Fruit fly (Drosophila melanogaster) whole organism: Measurements from ENCODE around the gene Dys.

Source experiments
- CG8478 ChIP-seq: fragments of >200 bp; optimal IDR thresholded peaks from 2 replicates; lab custom pipeline; 2018; ENCODE audit warnings: inconsistent platforms
- Dll ChIP-seq: fragments of >200 bp; optimal IDR thresholded peaks from 2 replicates; lab custom pipeline; 2017
- EcR ChIP-seq, 2 experiments: fragments of >200 bp; optimal IDR thresholded peaks; 2 replicates each; lab custom pipeline; 2017; ENCODE audit warnings: missing biosample characterization in 2 of 2, missing genetic modification characterization in 2 of 2, missing genetic modification reagents in 2 of 2
- pan ChIP-seq: fragments of >200 bp; optimal IDR thresholded peaks from 2 replicates; lab custom pipeline; 2017
- psq ChIP-seq: fragments of >200 bp; optimal IDR thresholded peaks from 2 replicates; lab custom pipeline; 2017
- usp ChIP-seq: fragments of >200 bp; optimal IDR thresholded peaks from 2 replicates; lab custom pipeline; 2017; ENCODE audit warnings: missing biosample characterization, missing genetic modification characterization, mixed read lengths

The Dys gene

DNA sequence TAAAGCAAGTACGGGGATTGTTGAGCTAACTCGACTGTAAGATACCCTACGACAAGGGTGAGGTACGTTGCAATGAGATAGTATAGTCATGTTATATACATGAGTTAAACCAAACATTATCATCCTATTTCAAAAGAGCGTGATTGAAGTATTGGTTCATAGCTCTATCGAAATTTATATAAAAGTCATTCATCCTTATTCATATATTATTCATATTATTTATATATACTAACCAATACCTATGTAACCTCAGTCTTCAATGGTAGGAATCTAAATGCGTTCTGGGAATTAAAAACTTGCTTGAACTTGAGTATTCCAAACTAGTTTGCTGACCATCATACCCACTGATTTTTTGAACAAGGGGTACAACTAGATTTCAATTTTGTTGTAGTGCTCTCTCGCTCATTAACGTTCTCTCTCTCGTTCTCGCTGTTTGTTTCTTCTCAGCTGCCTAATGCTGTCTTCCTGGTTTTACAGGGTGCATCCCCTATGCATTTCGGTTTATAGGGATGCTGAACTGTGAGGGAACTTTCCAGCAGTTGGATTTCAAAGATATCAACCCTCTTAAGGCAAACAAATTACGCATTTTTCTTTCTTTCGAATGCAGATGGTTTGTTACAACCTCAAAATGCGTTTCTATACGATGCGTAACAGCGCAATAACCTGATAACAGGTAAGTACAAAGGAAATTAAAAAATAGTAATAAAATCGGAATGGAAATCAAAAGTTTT lies 167.1 kb downstream of the Dys start:
- TF ChIP-seq psq (lab: Kevin White, UChicago), result no peak
- no peak for TF ChIP-seq Dll
- TF ChIP-seq pan (lab: Kevin White, UChicago), result no peak
- no peak for TF ChIP-seq EcR (GFP tag; optimal IDR thresholded peaks at IDR 0.05; lab: Kevin White, UChicago)
- TF ChIP-seq CG8478 (lab: Kevin White, UChicago), result no peak
- no peak for TF ChIP-seq usp

DNA sequence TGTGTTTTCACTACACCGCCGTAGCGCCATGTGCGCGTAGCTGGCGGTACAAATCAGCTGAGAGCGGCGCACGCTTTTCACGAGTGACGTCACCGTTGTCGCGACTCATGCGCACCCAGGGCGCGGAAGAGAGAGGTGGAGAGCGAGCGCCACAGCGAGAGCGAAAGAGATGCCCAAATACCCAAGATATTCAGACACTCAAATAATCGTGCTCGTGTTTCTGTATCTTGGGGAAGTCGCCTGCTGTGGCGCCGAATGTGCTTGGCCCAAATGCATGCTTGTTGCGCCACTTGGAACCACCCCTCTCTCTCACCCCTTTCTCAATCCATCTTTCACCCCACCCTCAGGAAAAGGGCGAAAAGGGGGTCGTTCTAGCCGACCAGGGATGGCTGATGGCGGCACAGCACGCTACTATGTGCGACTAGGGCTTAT lies 171.8 kb downstream of the Dys start, which contains the start of gene CG6231:
TSS of gene CG6231 (minus strand) at position 34 of the 432 bp plus-strand sequence.
- no peak for TF ChIP-seq psq (lab: Kevin White, UChicago)
- no peak for TF ChIP-seq Dll
- TF ChIP-seq pan (lab: Kevin White, UChicago), result no peak
- TF ChIP-seq usp, result no peak
- no peak for TF ChIP-seq CG8478 (lab: Kevin White, UChicago)
- no peak for TF ChIP-seq EcR (GFP tag; optimal IDR thresholded peaks at IDR 0.05; lab: Kevin White, UChicago)

DNA sequence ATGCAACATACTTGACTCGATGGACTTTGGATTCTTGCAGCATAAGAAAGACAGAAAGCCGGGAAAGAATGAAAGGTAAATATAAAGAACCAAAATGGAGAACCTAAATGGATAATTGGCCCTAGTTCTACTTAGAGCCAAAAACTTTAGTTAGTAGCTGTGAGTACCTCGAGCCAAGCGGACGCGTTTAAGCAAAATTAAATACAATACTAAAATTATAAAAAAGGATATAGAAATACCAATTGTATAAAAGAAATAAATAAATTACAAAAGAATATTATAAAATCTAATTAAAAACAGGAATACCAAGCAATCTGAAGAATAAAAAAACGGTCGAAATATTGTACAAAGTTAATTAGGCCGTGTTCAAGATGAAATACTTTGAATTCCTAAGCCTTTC lies 173.8 kb downstream of the Dys start, which contains the start of gene CG34138:
TSS of gene CG34138 (plus strand) at position 301 of the 400 bp plus-strand sequence.
- no peak for TF ChIP-seq pan (lab: Kevin White, UChicago)
- TF ChIP-seq usp, result no peak
- TF ChIP-seq CG8478 (lab: Kevin White, UChicago), result no peak
- no peak for TF ChIP-seq EcR (GFP tag; optimal IDR thresholded peaks at IDR 0.05; lab: Kevin White, UChicago)
- TF ChIP-seq psq (lab: Kevin White, UChicago), result no peak
- TF ChIP-seq Dll, result no peak

DNA sequence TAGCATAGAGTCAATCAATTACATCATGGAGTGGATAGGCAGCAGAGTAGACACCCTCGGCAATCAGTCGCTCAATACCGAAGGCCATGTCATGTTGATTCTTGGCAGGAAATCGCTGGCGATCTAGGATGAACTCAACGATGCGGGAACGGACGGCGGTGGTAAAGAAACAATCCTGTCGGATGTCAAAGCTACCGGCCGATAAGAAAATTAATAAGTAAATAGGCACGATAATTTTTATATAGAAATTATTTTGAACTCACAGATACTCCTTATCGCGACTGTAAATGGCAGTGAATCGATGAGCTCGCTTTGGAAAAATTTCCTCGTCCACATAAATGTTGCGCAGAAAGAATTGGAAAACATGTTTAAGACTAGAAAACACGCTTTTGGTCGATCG lies 177.1 kb downstream of the Dys start:
- TF ChIP-seq Dll (no peak), EcR (GFP tag; optimal IDR thresholded peaks at IDR 0.05; lab: Kevin White, UChicago) (no peak)

DNA sequence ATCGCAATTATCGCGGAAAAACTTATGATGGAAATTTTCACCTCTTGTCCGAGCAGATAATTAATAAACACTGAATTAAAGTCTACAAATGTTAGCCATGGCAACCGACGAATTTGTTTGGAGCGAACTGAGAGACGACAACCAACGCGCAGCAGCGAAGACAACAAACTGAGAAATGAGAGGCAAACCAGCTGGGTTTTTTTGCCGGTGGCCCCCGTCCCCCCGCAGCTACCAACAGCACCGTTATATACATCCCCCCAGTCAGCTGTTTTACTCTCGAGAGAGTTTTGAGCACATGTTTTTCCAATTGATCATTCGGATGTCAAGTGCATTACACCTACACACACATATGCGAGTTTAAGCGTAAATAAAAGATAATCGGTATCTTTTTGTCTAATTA lies 180.2 kb downstream of the Dys start:
- TF ChIP-seq EcR (GFP tag; optimal IDR thresholded peaks at IDR 0.05; lab: Kevin White, UChicago) (no peak), Dll (no peak), pan (lab: Kevin White, UChicago) (no peak), CG8478 (lab: Kevin White, UChicago) (no peak), psq (lab: Kevin White, UChicago) (no peak), usp (no peak)

DNA sequence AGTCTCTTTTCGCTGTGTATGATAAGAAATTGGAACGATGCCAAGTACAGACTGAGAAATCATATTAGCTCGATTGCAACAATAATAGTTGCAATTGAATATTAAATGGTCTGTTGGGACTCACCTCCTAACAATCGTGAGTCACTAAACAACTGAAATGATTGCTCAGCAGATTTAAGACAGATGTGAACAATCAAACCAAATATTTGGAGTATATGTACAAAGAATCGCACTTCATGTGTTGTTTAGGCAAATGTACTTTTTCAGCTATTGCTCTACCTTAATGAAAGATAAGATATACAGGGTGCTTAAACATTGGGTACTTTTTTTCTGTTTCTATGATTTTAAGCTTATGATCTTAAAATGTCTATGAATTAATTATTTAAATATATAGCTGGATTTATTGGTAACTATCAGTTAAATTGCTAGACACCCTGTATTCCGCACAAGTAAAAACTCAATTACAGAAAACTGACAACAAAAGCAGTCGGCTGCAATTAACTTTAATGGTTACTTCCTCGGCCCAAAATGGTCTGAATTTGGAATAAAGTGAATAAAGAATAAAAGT lies 180.7 kb downstream of the Dys start:
- TF ChIP-seq Dll, result no peak
- TF ChIP-seq psq (lab: Kevin White, UChicago), result no peak
- TF ChIP-seq EcR (GFP tag; optimal IDR thresholded peaks at IDR 0.05; lab: Kevin White, UChicago), result no peak
- no peak for TF ChIP-seq CG8478 (lab: Kevin White, UChicago)
- no peak for TF ChIP-seq usp
- TF ChIP-seq pan (lab: Kevin White, UChicago), result no peak

DNA sequence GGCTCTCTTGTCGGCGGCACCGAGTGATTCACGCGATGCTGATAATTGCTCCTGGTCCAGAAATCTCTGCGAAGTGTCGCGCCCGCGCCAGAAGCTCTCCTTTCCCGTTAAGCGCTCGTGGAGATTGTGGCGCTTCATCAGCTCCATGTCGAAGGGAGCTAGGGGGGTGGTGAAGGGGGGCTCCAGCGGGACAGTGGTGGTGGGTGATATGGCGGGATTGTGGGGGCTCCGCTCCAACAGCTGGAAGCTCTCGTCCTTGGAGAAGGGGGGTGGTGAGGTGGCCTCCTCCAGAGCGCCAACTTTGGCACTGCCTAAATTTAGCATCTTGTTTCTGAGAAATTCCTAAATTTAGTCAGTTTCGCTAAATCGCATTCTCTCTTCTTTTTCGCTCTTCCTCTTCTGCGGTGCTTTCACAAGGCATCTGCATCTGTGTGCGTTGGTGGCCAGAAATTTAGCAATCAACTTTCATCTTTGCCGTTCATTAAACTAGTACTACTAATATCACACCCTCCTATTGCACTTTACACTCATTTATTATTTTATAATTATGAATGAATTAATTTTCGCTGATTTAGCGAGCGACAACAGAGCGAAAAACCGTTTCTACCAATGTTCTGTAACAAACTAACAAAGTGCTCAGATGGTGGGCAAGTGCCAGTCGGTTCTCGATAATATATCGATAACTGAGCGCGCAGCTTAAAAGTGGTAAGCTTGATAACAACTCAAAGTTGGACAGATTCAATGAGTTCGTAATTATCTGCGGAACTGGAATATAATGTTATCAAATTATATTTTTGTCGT lies 181.4 kb downstream of the Dys start, which contains the start of gene subdued:
TSS of gene subdued (minus strand) at position 631 of the 801 bp plus-strand sequence.
- no peak for TF ChIP-seq psq (lab: Kevin White, UChicago)
- TF ChIP-seq pan (lab: Kevin White, UChicago), result no peak
- no peak for TF ChIP-seq EcR (GFP tag; optimal IDR thresholded peaks at IDR 0.05; lab: Kevin White, UChicago)
- TF ChIP-seq CG8478 (lab: Kevin White, UChicago), result no peak
- TF ChIP-seq usp, result no peak
- TF ChIP-seq Dll, result no peak

DNA sequence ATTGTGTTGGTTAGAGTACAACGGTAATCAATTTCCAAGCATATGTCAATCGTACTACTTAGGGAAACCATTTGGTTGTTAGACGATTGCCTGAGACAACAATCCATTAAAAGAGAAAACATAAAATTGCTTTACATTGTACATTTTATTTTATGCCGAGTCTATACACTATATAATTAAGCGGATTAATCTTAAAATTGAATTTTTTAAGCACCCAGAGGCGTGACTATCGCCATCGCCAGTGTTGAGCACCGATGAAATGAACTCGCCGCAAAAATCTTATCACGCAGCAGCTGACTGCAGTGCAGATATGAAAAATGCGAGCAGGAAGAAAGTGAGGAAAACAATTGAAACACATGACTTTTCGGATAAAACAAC lies 182.0 kb downstream of the Dys start:
- TF ChIP-seq usp (no peak), CG8478 (lab: Kevin White, UChicago) (no peak), EcR (GFP tag; optimal IDR thresholded peaks at IDR 0.05; lab: Kevin White, UChicago) (no peak), Dll (no peak), pan (lab: Kevin White, UChicago) (no peak), psq (lab: Kevin White, UChicago) (no peak)

DNA sequence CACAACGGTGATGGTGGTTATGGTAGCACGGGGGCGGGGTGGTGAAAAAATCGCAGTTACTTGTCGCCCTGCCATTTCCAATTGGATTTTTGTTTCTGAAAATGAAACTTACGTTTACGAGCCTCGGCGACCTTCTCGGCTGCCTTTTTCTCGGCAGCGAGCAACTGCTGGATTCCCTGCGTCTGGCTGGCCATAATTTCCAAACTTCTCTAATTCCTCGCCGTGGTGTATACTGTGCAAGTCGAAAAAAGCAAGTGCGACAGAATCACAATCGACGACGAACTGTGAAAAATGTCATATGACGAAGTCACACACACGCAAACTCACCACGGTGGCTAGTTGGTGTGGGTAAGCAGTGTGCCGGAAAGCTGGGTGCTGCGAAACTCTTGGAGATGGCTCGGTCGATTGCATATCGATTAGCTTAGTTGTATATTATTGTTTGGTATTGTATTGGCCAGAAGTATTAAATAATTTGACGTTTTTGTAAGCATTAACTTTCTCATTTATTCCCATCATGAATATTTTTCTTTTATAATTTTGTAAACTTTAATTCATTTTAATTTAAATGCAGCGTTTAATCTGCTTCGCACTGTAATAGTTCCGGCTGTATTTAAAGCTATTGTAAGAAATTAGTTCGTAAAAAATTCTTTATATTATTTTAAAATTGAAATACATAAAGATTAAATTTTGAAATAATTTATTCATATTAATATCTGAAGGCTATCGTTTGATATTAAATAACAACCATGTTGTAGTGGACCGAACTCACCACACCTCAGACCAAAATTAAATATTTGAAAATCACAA lies 183.4 kb downstream of the Dys start, which contains the start of gene Vha13:
TSS of gene Vha13 (minus strand) at position 293 of the 807 bp plus-strand sequence.
- no peak for TF ChIP-seq pan (lab: Kevin White, UChicago)
- no peak for TF ChIP-seq EcR (GFP tag; optimal IDR thresholded peaks at IDR 0.05; lab: Kevin White, UChicago)
- TF ChIP-seq CG8478 (lab: Kevin White, UChicago), result no peak
- no peak for TF ChIP-seq psq (lab: Kevin White, UChicago)

DNA sequence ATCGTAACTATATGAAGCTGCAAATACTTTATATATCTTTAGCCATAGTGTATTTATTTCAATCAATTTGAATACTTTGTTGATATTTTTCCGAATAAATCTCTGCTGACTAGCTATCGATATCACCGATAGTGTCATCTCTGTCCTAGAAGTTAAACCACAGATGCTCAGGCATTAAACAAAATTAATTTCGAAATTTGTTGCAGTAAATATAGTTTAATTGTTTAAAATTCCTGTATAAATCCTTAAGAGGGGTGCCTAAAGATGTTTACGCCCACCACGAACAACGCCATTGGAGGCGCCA lies 184.0 kb downstream of the Dys start, which contains the start of gene Nup58:
TSS of gene Nup58 (plus strand) at position 126 of the 304 bp plus-strand sequence.
- no peak for TF ChIP-seq pan (lab: Kevin White, UChicago)
- TF ChIP-seq EcR (GFP tag; optimal IDR thresholded peaks at IDR 0.05; lab: Kevin White, UChicago), result no peak
- TF ChIP-seq Dll, result no peak
- TF ChIP-seq psq (lab: Kevin White, UChicago), result no peak
- no peak for TF ChIP-seq usp
- no peak for TF ChIP-seq CG8478 (lab: Kevin White, UChicago)
